Worm (Caenorhabditis elegans) whole organism, late embryonic: ENCODE data around the gene grl-9.

Experiments used
- C08G9.2 ChIP-seq: sonication (generic microtip); optimal IDR thresholded peaks from 2 replicates; lab custom pipeline; 2016; ENCODE audit warnings: mild to moderate bottlenecking, missing genetic modification characterization, moderate library complexity, missing compliant biosample characterization
- T23F11.4 ChIP-seq: fragments of 200-800 bp; sonication (Bioruptor generic); optimal IDR thresholded peaks from 2 replicates; lab custom pipeline; 2018; ENCODE audit warnings: mild to moderate bottlenecking, missing genetic modification characterization, missing compliant biosample characterization
- ceh-24 ChIP-seq: sonication (generic microtip); optimal IDR thresholded peaks from 2 replicates; lab custom pipeline; 2016; ENCODE audit warnings: mild to moderate bottlenecking, missing genetic modification characterization, missing compliant biosample characterization
- ceh-9 ChIP-seq: sonication (generic microtip); optimal IDR thresholded peaks from 2 replicates; lab custom pipeline; 2016; ENCODE audit warnings: mild to moderate bottlenecking, missing genetic modification characterization, inconsistent platforms, missing compliant biosample characterization
- che-1 ChIP-seq: sonication (generic microtip); optimal IDR thresholded peaks from 2 replicates; lab custom pipeline; 2016; ENCODE audit warnings: mild to moderate bottlenecking, missing genetic modification characterization, missing compliant biosample characterization
- elt-2 ChIP-seq: sonication (generic microtip); optimal IDR thresholded peaks from 2 replicates; lab custom pipeline; 2016; ENCODE audit warnings: missing genetic modification reagents, missing genetic modification characterization, missing compliant biosample characterization
- elt-4 ChIP-seq: sonication (generic microtip); optimal IDR thresholded peaks from 2 replicates; lab custom pipeline; 2016; ENCODE audit warnings: missing genetic modification characterization, missing compliant biosample characterization
- fkh-10 ChIP-seq: fragments of 150-350 bp; optimal IDR thresholded peaks from 2 replicates; lab custom pipeline; 2014; ENCODE audit warnings: missing biosample characterization, missing genetic modification reagents, missing genetic modification characterization
- hlh-30 ChIP-seq: sonication (generic microtip); optimal IDR thresholded peaks from 2 replicates; lab custom pipeline; 2017; ENCODE audit warnings: antibody characterized with exemption, missing genetic modification characterization, missing compliant biosample characterization; ENCODE audit not compliant: insufficient read depth
- pqm-1 ChIP-seq: sonication (generic microtip); optimal IDR thresholded peaks from 2 replicates; lab custom pipeline; 2016; ENCODE audit warnings: missing genetic modification characterization, missing compliant biosample characterization
- syd-9 ChIP-seq: sonication (generic microtip); optimal IDR thresholded peaks from 2 replicates; lab custom pipeline; 2016; ENCODE audit warnings: mild to moderate bottlenecking, missing genetic modification characterization, moderate library complexity, missing compliant biosample characterization
- ttx-3 ChIP-seq: sonication (generic microtip); optimal IDR thresholded peaks from 2 replicates; lab custom pipeline; 2016; ENCODE audit warnings: missing genetic modification reagents, missing genetic modification characterization, missing compliant biosample characterization

DNA sequence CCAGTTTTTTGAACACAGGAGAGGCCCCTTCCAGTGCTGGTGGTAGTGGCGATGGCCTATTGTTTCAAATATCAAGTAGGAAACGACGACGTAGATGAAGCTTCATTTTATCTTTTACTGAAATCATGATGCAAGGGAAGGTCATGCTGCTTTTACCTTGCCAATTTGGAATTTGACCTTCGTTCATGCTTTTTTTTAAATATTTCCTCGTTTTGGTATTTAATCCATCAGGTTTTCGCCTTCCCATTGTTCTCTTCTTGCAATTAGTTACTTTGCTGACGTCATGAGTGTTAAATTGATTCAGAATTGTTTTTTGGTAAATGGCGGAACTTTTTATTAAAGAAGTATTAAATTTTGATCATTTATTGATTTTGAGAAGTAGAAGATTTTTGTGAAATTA, 4.6 kb upstream of the grl-9 start:
- TF ChIP-seq ceh-9 (no peak), pqm-1 (tag; lab: Kevin White, UChicago) (no peak), elt-2 (tag; lab: Kevin White, UChicago) (no peak), hlh-30 (no peak), syd-9 (tag; lab: Kevin White, UChicago) (no peak), che-1 (tag; lab: Kevin White, UChicago) (no peak), T23F11.4 (GFP tag; lab: Kevin White, UChicago) (no peak), ceh-24 (no peak), ttx-3 (tag; lab: Kevin White, UChicago) (no peak), C08G9.2 (tag; lab: Kevin White, UChicago) (no peak), fkh-10 (GFP tag; lab: Kevin White, UChicago) (no peak), elt-4 (tag; lab: Kevin White, UChicago) (no peak)
